Fruit fly (Drosophila melanogaster) whole organism, embryonic: ENCODE results near the gene CG6231.

Source experiments
- B-H2 ChIP-seq: fragments of 200-800 bp; sonication (Bioruptor generic); optimal IDR thresholded peaks from 2 replicates; lab custom pipeline; 2018; ENCODE audit warnings: missing biosample characterization, mild to moderate bottlenecking, missing genetic modification characterization
- BEAF-32 ChIP-seq: fragments of 200-800 bp; sonication (Bioruptor generic); optimal IDR thresholded peaks from 3 replicates; lab custom pipeline; 2017; ENCODE audit warnings: missing biosample characterization, missing genetic modification characterization, mild to moderate bottlenecking, moderate library complexity, missing genetic modification reagents
- CG10267 ChIP-seq: fragments of 200-800 bp; sonication (Bioruptor generic); optimal IDR thresholded peaks from 2 replicates; lab custom pipeline; 2018; ENCODE audit warnings: missing biosample characterization, mild to moderate bottlenecking, missing genetic modification characterization, moderate library complexity
- CG11093 ChIP-seq: fragments of 200-800 bp; sonication (Bioruptor generic); IDR thresholded peaks from 3 replicates; pipeline ENCODE4 v1.3.6; 2022; ENCODE audit warnings: missing biosample characterization, missing genetic modification characterization
- CG11695 ChIP-seq: fragments of 200-800 bp; sonication (Bioruptor generic); IDR thresholded peaks from 3 replicates; pipeline ENCODE4 v1.3.6; 2022; ENCODE audit warnings: missing biosample characterization, missing genetic modification characterization
- CG13287 ChIP-seq: fragments of 200-800 bp; sonication (Bioruptor generic); IDR thresholded peaks from 2 replicates; pipeline ENCODE4 v1.3.6; 2022; ENCODE audit warnings: missing biosample characterization, missing genetic modification characterization; ENCODE audit not compliant: partially characterized antibody
- CG14710 ChIP-seq: fragments of 200-800 bp; sonication (Bioruptor generic); optimal IDR thresholded peaks from 3 replicates; lab custom pipeline; 2019; ENCODE audit warnings: missing biosample characterization, mild to moderate bottlenecking, missing genetic modification characterization, moderate library complexity
- CG14860 ChIP-seq: fragments of 200-800 bp; sonication (Bioruptor generic); IDR thresholded peaks from 3 replicates; pipeline ENCODE4 v1.3.6; 2022; ENCODE audit warnings: missing biosample characterization, missing genetic modification characterization; ENCODE audit not compliant: partially characterized antibody
- CG2116 ChIP-seq: fragments of 200-800 bp; sonication (Bioruptor generic); optimal IDR thresholded peaks from 3 replicates; lab custom pipeline; 2018; ENCODE audit warnings: missing biosample characterization, mild to moderate bottlenecking, missing genetic modification characterization
- CG33557 ChIP-seq: fragments of 200-800 bp; sonication (Bioruptor generic); optimal IDR thresholded peaks from 2 replicates; lab custom pipeline; 2019; ENCODE audit warnings: missing biosample characterization, mild to moderate bottlenecking, missing genetic modification characterization, moderate library complexity
- CG34422 ChIP-seq: fragments of 200-800 bp; sonication (Bioruptor generic); IDR thresholded peaks from 3 replicates; pipeline ENCODE4 v1.3.6; 2022; ENCODE audit warnings: missing biosample characterization, missing genetic modification characterization
- CG4854 ChIP-seq: fragments of 200-800 bp; sonication (Bioruptor generic); optimal IDR thresholded peaks from 2 replicates; lab custom pipeline; 2016; ENCODE audit warnings: missing biosample characterization, missing genetic modification characterization, inconsistent platforms
- CG6272 ChIP-seq: fragments of 200-800 bp; sonication (Bioruptor generic); IDR thresholded peaks from 2 replicates; pipeline ENCODE4 v1.3.6; 2022; ENCODE audit warnings: missing biosample characterization, missing genetic modification characterization
- CG8290 ChIP-seq, 3 experiments: fragments of 200-800 bp; sonication (Bioruptor generic); optimal IDR thresholded peaks; 2 replicates each; lab custom pipeline; 2016 to 2019; ENCODE audit warnings: missing biosample characterization in 3 of 3, missing genetic modification characterization in 3 of 3, mild to moderate bottlenecking in 2 of 3, moderate library complexity in 1 of 3
- CG9437 ChIP-seq: fragments of 200-800 bp; sonication (Bioruptor generic); optimal IDR thresholded peaks from 2 replicates; lab custom pipeline; 2018; ENCODE audit warnings: missing biosample characterization, mild to moderate bottlenecking, missing genetic modification characterization
- Chrac-16 ChIP-seq: fragments of 200-800 bp; sonication (Bioruptor generic); optimal IDR thresholded peaks from 3 replicates; lab custom pipeline; 2016; ENCODE audit warnings: missing biosample characterization, missing genetic modification characterization
- Dbx ChIP-seq: fragments of 200-800 bp; sonication (Bioruptor generic); IDR thresholded peaks from 3 replicates; pipeline ENCODE4 v1.3.6; 2022; ENCODE audit warnings: missing biosample characterization, missing genetic modification characterization
- Dref ChIP-seq: fragments of 200-800 bp; sonication (Bioruptor generic); IDR thresholded peaks from 2 replicates; pipeline ENCODE4 v1.3.6; 2022; ENCODE audit warnings: missing biosample characterization, missing genetic modification characterization
- E2f1 ChIP-seq: fragments of 200-800 bp; sonication (Bioruptor generic); IDR thresholded peaks from 2 replicates; pipeline ENCODE4 v1.3.6; 2022; ENCODE audit warnings: missing biosample characterization, missing genetic modification characterization
- E2f2 ChIP-seq: fragments of 200-800 bp; sonication (Bioruptor generic); IDR thresholded peaks from 2 replicates; pipeline ENCODE4 v1.3.6; 2022; ENCODE audit warnings: missing biosample characterization, missing genetic modification characterization
- Gug ChIP-seq: fragments of 200-800 bp; sonication (Bioruptor generic); IDR thresholded peaks from 4 replicates; pipeline ENCODE4 v1.3.6; 2022; ENCODE audit warnings: missing biosample characterization, missing genetic modification characterization
- HLH54F ChIP-seq: fragments of 200-800 bp; sonication (Bioruptor generic); optimal IDR thresholded peaks from 3 replicates; lab custom pipeline; 2016; ENCODE audit warnings: missing biosample characterization, missing genetic modification characterization
- HLHmδ ChIP-seq: fragments of 200-800 bp; sonication (Bioruptor generic); optimal IDR thresholded peaks from 2 replicates; lab custom pipeline; 2018; ENCODE audit warnings: missing biosample characterization, mild to moderate bottlenecking, missing genetic modification characterization, moderate library complexity
- Hmr ChIP-seq: fragments of 200-800 bp; sonication (Bioruptor generic); optimal IDR thresholded peaks from 3 replicates; lab custom pipeline; 2017; ENCODE audit warnings: mild to moderate bottlenecking, missing biosample characterization, missing genetic modification reagents, missing genetic modification characterization
- Hsf ChIP-seq: fragments of 200-800 bp; sonication (Bioruptor generic); optimal IDR thresholded peaks from 3 replicates; lab custom pipeline; 2016; ENCODE audit warnings: missing biosample characterization, missing genetic modification characterization
- Mrtf ChIP-seq: fragments of 200-800 bp; sonication (Bioruptor generic); IDR thresholded peaks from 3 replicates; pipeline ENCODE4 v1.3.6; 2022; ENCODE audit warnings: missing biosample characterization, missing genetic modification characterization
- Myb ChIP-seq: fragments of 200-800 bp; sonication (Bioruptor generic); optimal IDR thresholded peaks from 2 replicates; lab custom pipeline; 2016; ENCODE audit warnings: missing biosample characterization, missing genetic modification characterization
- Poxn ChIP-seq: fragments of 200-800 bp; sonication (Bioruptor generic); IDR thresholded peaks from 2 replicates; pipeline ENCODE4 v1.3.6; 2022; ENCODE audit warnings: missing biosample characterization, missing genetic modification characterization
- Sin3A ChIP-seq: fragments of >200 bp; optimal IDR thresholded peaks from 2 replicates; lab custom pipeline; 2018
- Spps ChIP-seq: fragments of 200-800 bp; sonication (Bioruptor generic); optimal IDR thresholded peaks from 2 replicates; lab custom pipeline; 2018; ENCODE audit warnings: missing biosample characterization, mild to moderate bottlenecking, missing genetic modification characterization
- ara ChIP-seq: fragments of 200-800 bp; sonication (Bioruptor generic); IDR thresholded peaks from 2 replicates; pipeline ENCODE4 v1.3.6; 2022; ENCODE audit warnings: missing biosample characterization, missing genetic modification characterization
- ato ChIP-seq: fragments of 200-800 bp; sonication (Bioruptor generic); IDR thresholded peaks from 2 replicates; pipeline ENCODE4 v1.3.6; 2022; ENCODE audit warnings: missing biosample characterization, missing genetic modification characterization; ENCODE audit not compliant: partially characterized antibody
- bab2 ChIP-seq: fragments of 200-800 bp; sonication (Bioruptor generic); optimal IDR thresholded peaks from 2 replicates; lab custom pipeline; 2016; ENCODE audit warnings: missing biosample characterization, missing genetic modification characterization
- crol ChIP-seq: fragments of 200-800 bp; sonication (Bioruptor generic); IDR thresholded peaks from 2 replicates; pipeline ENCODE4 v1.3.6; 2022; ENCODE audit warnings: missing biosample characterization, missing genetic modification characterization
- crp ChIP-seq, 2 experiments: fragments of 200-800 bp; sonication (Bioruptor generic); optimal IDR thresholded peaks; 2 replicates in 1 of 2; 3 replicates in 1 of 2; lab custom pipeline; 2017; ENCODE audit warnings: missing biosample characterization in 2 of 2, missing genetic modification characterization in 2 of 2, mild to moderate bottlenecking in 1 of 2, moderate library complexity in 1 of 2
- danr ChIP-seq: fragments of 200-800 bp; sonication (Bioruptor generic); IDR thresholded peaks from 2 replicates; pipeline ENCODE4 v1.3.6; 2022; ENCODE audit warnings: missing biosample characterization, missing genetic modification characterization
- ewg ChIP-seq: fragments of 200-800 bp; sonication (Bioruptor generic); optimal IDR thresholded peaks from 3 replicates; lab custom pipeline; 2017; ENCODE audit warnings: mild to moderate bottlenecking, missing biosample characterization, missing genetic modification reagents, missing genetic modification characterization
- gro ChIP-seq: fragments of 200-800 bp; sonication (Bioruptor generic); optimal IDR thresholded peaks from 2 replicates; lab custom pipeline; 2016; ENCODE audit warnings: missing biosample characterization, missing genetic modification characterization
- gsb-n ChIP-seq: fragments of 200-800 bp; sonication (Bioruptor generic); optimal IDR thresholded peaks from 3 replicates; lab custom pipeline; 2018; ENCODE audit warnings: missing biosample characterization, mild to moderate bottlenecking, missing genetic modification characterization
- hb ChIP-seq: fragments of 200-800 bp; sonication (Bioruptor generic); IDR thresholded peaks from 3 replicates; pipeline ENCODE4 v1.3.6; 2022; ENCODE audit warnings: missing biosample characterization, missing genetic modification characterization; ENCODE audit not compliant: partially characterized antibody
- maf-S ChIP-seq: fragments of 200-800 bp; sonication (Bioruptor generic); optimal IDR thresholded peaks from 2 replicates; lab custom pipeline; 2016; ENCODE audit warnings: missing biosample characterization, missing genetic modification characterization
- psq ChIP-seq: fragments of 200-800 bp; sonication (Bioruptor generic); optimal IDR thresholded peaks from 2 replicates; lab custom pipeline; 2017; ENCODE audit warnings: missing biosample characterization, missing genetic modification characterization
- rib ChIP-seq: fragments of 200-800 bp; sonication (Bioruptor generic); IDR thresholded peaks from 2 replicates; pipeline ENCODE4 v1.3.6; 2022; ENCODE audit warnings: missing biosample characterization, missing genetic modification characterization
- row ChIP-seq: fragments of 200-800 bp; sonication (Bioruptor generic); IDR thresholded peaks from 3 replicates; pipeline ENCODE4 v1.3.6; 2022; ENCODE audit warnings: missing biosample characterization, missing genetic modification characterization
- sob ChIP-seq: fragments of 200-800 bp; sonication (Bioruptor generic); IDR thresholded peaks from 2 replicates; pipeline ENCODE4 v1.3.6; 2022; ENCODE audit warnings: missing biosample characterization, missing genetic modification characterization
- stwl ChIP-seq: fragments of 200-800 bp; sonication (Bioruptor generic); optimal IDR thresholded peaks from 3 replicates; lab custom pipeline; 2018; ENCODE audit warnings: missing biosample characterization, mild to moderate bottlenecking, missing genetic modification characterization, moderate library complexity
- tll ChIP-seq, 2 experiments: fragments of 200-800 bp in 1 of 2; fragments of >200 bp in 1 of 2; sonication (Bioruptor generic) in 1 of 2; optimal IDR thresholded peaks; 2 replicates each; lab custom pipeline; 2017 to 2019; ENCODE audit warnings: missing biosample characterization in 2 of 2, missing genetic modification characterization in 2 of 2, mild to moderate bottlenecking in 1 of 2, moderate library complexity in 1 of 2
- vvl ChIP-seq: fragments of 200-800 bp; sonication (Bioruptor generic); IDR thresholded peaks from 2 replicates; pipeline ENCODE4 v1.3.6; 2022; ENCODE audit warnings: missing biosample characterization, missing genetic modification characterization
- zen2 ChIP-seq: fragments of 200-800 bp; sonication (Bioruptor generic); IDR thresholded peaks from 3 replicates; pipeline ENCODE4 v1.3.6; 2022; ENCODE audit warnings: missing biosample characterization, missing genetic modification characterization; ENCODE audit not compliant: partially characterized antibody
- zf30C ChIP-seq: fragments of 200-800 bp; sonication (Bioruptor generic); optimal IDR thresholded peaks from 3 replicates; lab custom pipeline; 2018; ENCODE audit warnings: missing biosample characterization, mild to moderate bottlenecking, missing genetic modification characterization

Gene CG6231

DNA sequence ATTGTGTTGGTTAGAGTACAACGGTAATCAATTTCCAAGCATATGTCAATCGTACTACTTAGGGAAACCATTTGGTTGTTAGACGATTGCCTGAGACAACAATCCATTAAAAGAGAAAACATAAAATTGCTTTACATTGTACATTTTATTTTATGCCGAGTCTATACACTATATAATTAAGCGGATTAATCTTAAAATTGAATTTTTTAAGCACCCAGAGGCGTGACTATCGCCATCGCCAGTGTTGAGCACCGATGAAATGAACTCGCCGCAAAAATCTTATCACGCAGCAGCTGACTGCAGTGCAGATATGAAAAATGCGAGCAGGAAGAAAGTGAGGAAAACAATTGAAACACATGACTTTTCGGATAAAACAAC lies 10.4 kb upstream of the CG6231 start (continued):
- TF ChIP-seq E2f2 (GFP tag; lab: Robert Waterston, UW), result peak; percentile 70
- no peak for TF ChIP-seq CG11695 (GFP tag; lab: Robert Waterston, UW)
- TF ChIP-seq Poxn (GFP tag; lab: Robert Waterston, UW), result no peak
- TF ChIP-seq Mrtf (GFP tag; lab: Robert Waterston, UW), result 0 out of 3 replicates have a peak, but pooled peaks have one; percentile 26
- no peak for TF ChIP-seq Gug (GFP tag; lab: Robert Waterston, UW)
- no peak for TF ChIP-seq ara (GFP tag; lab: Robert Waterston, UW)
- no peak for TF ChIP-seq zf30C (GFP tag; lab: Kevin White, UChicago)
- TF ChIP-seq CG14710, result peak; percentile 8
- TF ChIP-seq Dref (GFP tag; lab: Robert Waterston, UW), result peak; percentile 34
- TF ChIP-seq crol (GFP tag; lab: Robert Waterston, UW), result no peak
- TF ChIP-seq CG13287 (GFP tag; lab: Robert Waterston, UW), result peak; percentile 80
- TF ChIP-seq HLH54F (GFP tag; lab: Kevin White, UChicago), result no peak
- TF ChIP-seq BEAF-32 (GFP tag; lab: Kevin White, UChicago), result peak; percentile 75
- TF ChIP-seq CG8290 (GFP tag; optimal IDR thresholded peaks at IDR 0.05; lab: Kevin White, UChicago), result no peak
- TF ChIP-seq CG8290 (tag; optimal IDR thresholded peaks at IDR 0.05; lab: Kevin White, UChicago), result peak in 1 of 2 experiments; percentile 13
- TF ChIP-seq HLHmδ (GFP tag; lab: Kevin White, UChicago), result no peak
- TF ChIP-seq gro (GFP tag; lab: Kevin White, UChicago), result peak; percentile 19
- TF ChIP-seq row (GFP tag; lab: Robert Waterston, UW), result peak; percentile 40; the same call in 2 of the 3 replicates
- peak; percentile 11 for TF ChIP-seq Hmr (GFP tag; lab: Kevin White, UChicago)
- TF ChIP-seq Sin3A (lab: Kevin White, UChicago), result peak; percentile 14
- TF ChIP-seq CG9437 (GFP tag; lab: Kevin White, UChicago), result peak; percentile 25
- TF ChIP-seq CG4854 (GFP tag; lab: Kevin White, UChicago), result no peak
- TF ChIP-seq Myb, result peak; percentile 2
- peak; percentile 39; the same call in 1 of the 2 replicates for TF ChIP-seq vvl (GFP tag; lab: Robert Waterston, UW)
- TF ChIP-seq E2f1 (GFP tag; lab: Robert Waterston, UW), result peak; percentile 23; the same call in 1 of the 2 replicates
- peak; percentile 38; the same call in 1 of the 2 replicates for TF ChIP-seq rib (GFP tag; lab: Robert Waterston, UW)
- TF ChIP-seq psq (GFP tag; lab: Kevin White, UChicago), result no peak
- no peak for TF ChIP-seq CG33557
- peak; percentile 70 for TF ChIP-seq sob (GFP tag; lab: Robert Waterston, UW)
- no peak for TF ChIP-seq Chrac-16
- TF ChIP-seq CG6272 (GFP tag; lab: Robert Waterston, UW), result no peak
- peak; percentile 8 for TF ChIP-seq B-H2
- TF ChIP-seq stwl (tag; lab: Kevin White, UChicago), result peak; percentile 97
- no peak for TF ChIP-seq ewg (GFP tag; lab: Kevin White, UChicago)
- TF ChIP-seq CG14860, result peak; percentile 68
- no peak for TF ChIP-seq tll (GFP tag; optimal IDR thresholded peaks at IDR 0.05; lab: Kevin White, UChicago)
- no peak for TF ChIP-seq maf-S (GFP tag; lab: Kevin White, UChicago)
- TF ChIP-seq Hsf, result no peak
- no peak for TF ChIP-seq danr (GFP tag; lab: Robert Waterston, UW)
- TF ChIP-seq hb, result peak; percentile 69; the same call in 2 of the 3 replicates
- TF ChIP-seq Spps (tag; lab: Kevin White, UChicago), result no peak
- TF ChIP-seq gsb-n (tag; lab: Kevin White, UChicago), result no peak
- TF ChIP-seq Dbx, result peak; percentile 37; the same call in 1 of the 3 replicates
- peak; percentile 16 for TF ChIP-seq bab2 (GFP tag; lab: Kevin White, UChicago)
- TF ChIP-seq ato, result peak; percentile 76
- TF ChIP-seq CG11093, result no peak
- peak; percentile 47 for TF ChIP-seq CG2116 (GFP tag; lab: Kevin White, UChicago)
- peak; percentile 84 for TF ChIP-seq zen2 (GFP tag; lab: Robert Waterston, UW)
- TF ChIP-seq CG34422 (GFP tag; lab: Robert Waterston, UW), result 0 out of 3 replicates have a peak, but pooled peaks have one; percentile 7
- peak; percentile 87 for TF ChIP-seq CG10267
- TF ChIP-seq crp (GFP tag; optimal IDR thresholded peaks at IDR 0.05; lab: Kevin White, UChicago), result peak; percentile 19 to 79
